Worm (Caenorhabditis elegans) whole organism, L1 larva: Measurements from ENCODE around the gene srh-33.
A peak's percentile ranks its signal among the peaks of the same experiment; 100 is the strongest.

Experiments used
- C16A3.4 ChIP-seq: fragments of 150-350 bp; optimal IDR thresholded peaks from 2 replicates; lab custom pipeline; 2014; ENCODE audit warnings: missing biosample characterization, missing genetic modification characterization
- C34B4.2 ChIP-seq: sonication (generic microtip); optimal IDR thresholded peaks from 2 replicates; lab custom pipeline; 2017; ENCODE audit warnings: mild to moderate bottlenecking, missing genetic modification characterization, missing compliant biosample characterization
- aha-1 ChIP-seq: fragments of 150-350 bp; optimal IDR thresholded peaks from 2 replicates; lab custom pipeline; 2014; ENCODE audit warnings: missing biosample characterization, missing genetic modification characterization
- alr-1 ChIP-seq: fragments of 200-800 bp; sonication (Bioruptor generic); optimal IDR thresholded peaks from 2 replicates; lab custom pipeline; 2018; ENCODE audit warnings: borderline replicate concordance, mild to moderate bottlenecking, missing genetic modification characterization, missing compliant biosample characterization
- ama-1 ChIP-seq: fragments of 150-350 bp; optimal IDR thresholded peaks from 2 replicates; lab custom pipeline; 2014
- ceh-82 ChIP-seq, 3 experiments: fragments of 150-350 bp in 1 of 3; sonication (generic microtip) in 2 of 3; optimal IDR thresholded peaks; 2 replicates each; lab custom pipeline; 2014 to 2017; ENCODE audit warnings: missing biosample characterization in 3 of 3, missing genetic modification characterization in 3 of 3
- ceh-88 ChIP-seq: fragments of 200-800 bp; sonication (Bioruptor generic); IDR thresholded peaks from 2 replicates; pipeline ENCODE4 v1.3.6; 2022; ENCODE audit warnings: missing genetic modification characterization, missing compliant biosample characterization
- ceh-90 ChIP-seq: sonication (generic microtip); optimal IDR thresholded peaks from 2 replicates; lab custom pipeline; 2016; ENCODE audit warnings: missing genetic modification characterization, missing compliant biosample characterization
- ces-1 ChIP-seq: fragments of 150-350 bp; optimal IDR thresholded peaks from 2 replicates; lab custom pipeline; 2014; ENCODE audit warnings: missing biosample characterization, missing genetic modification reagents, missing genetic modification characterization
- efl-1 ChIP-seq, 4 experiments: fragments of 150-350 bp; optimal IDR thresholded peaks in 3 of 4; peaks in 1 of 4; 1 replicate in 1 of 4; 2 replicates in 3 of 4; lab custom pipeline; 2014; ENCODE audit warnings: missing biosample characterization in 2 of 4, missing genetic modification characterization in 2 of 4, missing genetic modification reagents in 2 of 4
- efl-3 ChIP-seq: fragments of 200-800 bp; sonication (Bioruptor generic); optimal IDR thresholded peaks from 2 replicates; lab custom pipeline; 2018; ENCODE audit warnings: mild to moderate bottlenecking, missing genetic modification characterization, missing compliant biosample characterization
- egl-13 ChIP-seq: sonication (generic microtip); optimal IDR thresholded peaks from 2 replicates; lab custom pipeline; 2016; ENCODE audit warnings: missing genotype, missing genetic modification reagents, missing genetic modification characterization, missing compliant biosample characterization
- elt-2 ChIP-seq: sonication (generic microtip); optimal IDR thresholded peaks from 2 replicates; lab custom pipeline; 2016; ENCODE audit warnings: missing genetic modification characterization, mild to moderate bottlenecking, inconsistent platforms, missing compliant biosample characterization, missing genetic modification reagents
- fkh-4 ChIP-seq: sonication (generic microtip); optimal IDR thresholded peaks from 2 replicates; lab custom pipeline; 2016; ENCODE audit warnings: missing compliant biosample characterization, missing genetic modification characterization, borderline replicate concordance
- fos-1 ChIP-seq: fragments of 150-350 bp; optimal IDR thresholded peaks from 2 replicates; lab custom pipeline; 2014; ENCODE audit warnings: missing biosample characterization, missing genetic modification characterization
- hlh-4 ChIP-seq: sonication (generic microtip); optimal IDR thresholded peaks from 2 replicates; lab custom pipeline; 2016; ENCODE audit warnings: mild to moderate bottlenecking, missing genetic modification characterization, missing compliant biosample characterization
- hpl-2 ChIP-seq: fragments of 150-350 bp; optimal IDR thresholded peaks from 2 replicates; lab custom pipeline; 2014; ENCODE audit warnings: missing biosample characterization, missing genetic modification reagents, missing genetic modification characterization
- isw-1 ChIP-seq: fragments of 200-800 bp; sonication (Bioruptor generic); IDR thresholded peaks from 2 replicates; pipeline ENCODE4 v1.3.6; 2022; ENCODE audit warnings: missing genetic modification characterization, missing compliant biosample characterization
- lin-14 ChIP-seq: fragments of 200-800 bp; sonication (Bioruptor generic); optimal IDR thresholded peaks from 2 replicates; lab custom pipeline; 2018; ENCODE audit warnings: mild to moderate bottlenecking, missing genetic modification characterization, moderate library complexity, missing compliant biosample characterization
- lin-35 ChIP-seq, 2 experiments: fragments of 150-350 bp; optimal IDR thresholded peaks; 2 replicates each; lab custom pipeline; 2014; ENCODE audit warnings: missing biosample characterization in 2 of 2, missing genetic modification characterization in 2 of 2, missing genetic modification reagents in 2 of 2
- lin-39 ChIP-seq: fragments of 150-350 bp; optimal IDR thresholded peaks from 2 replicates; lab custom pipeline; 2014; ENCODE audit warnings: missing biosample characterization, missing genetic modification reagents, missing genetic modification characterization
- lir-3 ChIP-seq: sonication (generic microtip); optimal IDR thresholded peaks from 2 replicates; lab custom pipeline; 2016; ENCODE audit warnings: mild to moderate bottlenecking, missing genetic modification characterization, moderate library complexity, missing compliant biosample characterization; ENCODE audit not compliant: poor library complexity
- lsy-2 ChIP-seq, 2 experiments: fragments of 150-350 bp; optimal IDR thresholded peaks; 2 replicates each; lab custom pipeline; 2014; ENCODE audit warnings: missing biosample characterization in 2 of 2, missing genetic modification characterization in 2 of 2
- mab-9 ChIP-seq: fragments of 200-800 bp; sonication (Bioruptor generic); IDR thresholded peaks from 2 replicates; pipeline ENCODE4 v1.3.6; 2022; ENCODE audit warnings: missing genetic modification reagents, missing genetic modification characterization, missing compliant biosample characterization
- mef-2 ChIP-seq: fragments of 150-350 bp; optimal IDR thresholded peaks from 2 replicates; lab custom pipeline; 2014; ENCODE audit warnings: missing biosample characterization, missing genetic modification characterization
- nhr-12 ChIP-seq: sonication (generic microtip); optimal IDR thresholded peaks from 2 replicates; lab custom pipeline; 2017; ENCODE audit warnings: missing biosample characterization, missing genetic modification characterization
- nhr-20 ChIP-seq: sonication (generic microtip); optimal IDR thresholded peaks from 2 replicates; lab custom pipeline; 2016; ENCODE audit warnings: mild to moderate bottlenecking, missing genetic modification characterization, missing compliant biosample characterization
- nhr-47 ChIP-seq: sonication (generic microtip); optimal IDR thresholded peaks from 2 replicates; lab custom pipeline; 2016; ENCODE audit warnings: mild to moderate bottlenecking, missing genetic modification characterization, moderate library complexity, missing compliant biosample characterization
- nhr-71 ChIP-seq: sonication (generic microtip); optimal IDR thresholded peaks from 2 replicates; lab custom pipeline; 2016; ENCODE audit warnings: mild to moderate bottlenecking, missing genetic modification characterization, moderate library complexity, missing compliant biosample characterization
- nhr-77 ChIP-seq: fragments of 150-350 bp; optimal IDR thresholded peaks from 2 replicates; lab custom pipeline; 2014; ENCODE audit warnings: missing biosample characterization, missing genetic modification characterization
- nhr-85 ChIP-seq: sonication (generic microtip); peaks from one replicate; lab custom pipeline; 2016; ENCODE audit warnings: missing genetic modification characterization, inconsistent platforms, missing compliant biosample characterization
- nhr-90 ChIP-seq: sonication (generic microtip); optimal IDR thresholded peaks from 2 replicates; lab custom pipeline; 2016; ENCODE audit warnings: mild to moderate bottlenecking, missing genetic modification characterization, missing compliant biosample characterization; ENCODE audit not compliant: poor library complexity
- skn-1 ChIP-seq: fragments of 150-350 bp; optimal IDR thresholded peaks from 2 replicates; lab custom pipeline; 2014; ENCODE audit warnings: missing biosample characterization, missing genetic modification characterization
- snpc-4 ChIP-seq: fragments of 150-350 bp; optimal IDR thresholded peaks from 2 replicates; lab custom pipeline; 2014; ENCODE audit warnings: missing biosample characterization, missing genetic modification characterization
- snu-23 ChIP-seq: sonication (generic microtip); optimal IDR thresholded peaks from 2 replicates; lab custom pipeline; 2016; ENCODE audit warnings: missing genetic modification characterization, missing compliant biosample characterization
- sup-37 ChIP-seq: fragments of 200-800 bp; sonication (Bioruptor generic); optimal IDR thresholded peaks from 2 replicates; lab custom pipeline; 2018; ENCODE audit warnings: mild to moderate bottlenecking, missing genetic modification characterization, missing compliant biosample characterization
- tbx-2 ChIP-seq: sonication (generic microtip); optimal IDR thresholded peaks from 2 replicates; lab custom pipeline; 2016; ENCODE audit warnings: missing genetic modification characterization, missing compliant biosample characterization
- xbp-1 ChIP-seq: sonication (generic microtip); optimal IDR thresholded peaks from 2 replicates; lab custom pipeline; 2016; ENCODE audit warnings: missing genetic modification characterization, missing compliant biosample characterization
- ztf-11 ChIP-seq, 2 experiments: sonication (generic microtip); optimal IDR thresholded peaks; 2 replicates each; lab custom pipeline; 2016 to 2017; ENCODE audit warnings: missing genetic modification characterization in 2 of 2, missing biosample characterization in 1 of 2, missing compliant biosample characterization in 1 of 2
- ztf-4 ChIP-seq: fragments of 150-350 bp; optimal IDR thresholded peaks from 2 replicates; lab custom pipeline; 2014; ENCODE audit warnings: missing biosample characterization, missing genetic modification characterization

Gene srh-33

DNA sequence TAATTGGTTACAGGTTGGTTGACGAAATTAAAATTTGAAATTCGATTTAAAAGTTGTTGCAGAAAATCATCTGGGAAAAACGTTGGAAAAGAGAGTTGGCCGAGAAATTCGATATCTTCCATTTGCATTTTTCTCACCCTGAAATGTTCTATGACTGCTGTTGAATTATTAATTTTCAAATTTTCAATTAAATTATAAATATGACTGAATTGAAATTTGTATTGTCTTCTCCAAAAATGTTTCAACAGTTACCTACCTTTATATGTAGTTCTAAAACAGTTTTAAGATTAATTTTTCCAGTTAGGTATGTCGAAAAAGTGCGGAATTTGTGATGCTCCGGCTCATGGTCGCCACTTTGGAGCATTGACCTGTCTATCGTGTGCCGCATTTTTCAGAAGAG, 43.6 kb upstream of the srh-33 start, which contains the start of gene nhr-211:
TSS of gene nhr-211 (plus strand) at position 301 of the 400 bp plus-strand sequence.
- no peak for TF ChIP-seq hpl-2 (GFP tag; lab: Kevin White, UChicago)
- TF ChIP-seq nhr-12 (tag; lab: Kevin White, UChicago) = no peak
- TF ChIP-seq xbp-1 = no peak
- TF ChIP-seq mef-2 (tag; lab: Kevin White, UChicago) = no peak
- no peak for TF ChIP-seq ceh-88
- TF ChIP-seq alr-1 (tag; lab: Kevin White, UChicago) = no peak
- TF ChIP-seq egl-13 (tag; lab: Kevin White, UChicago) = no peak
- TF ChIP-seq mab-9 (GFP tag; lab: Robert Waterston, UW) = no peak
- TF ChIP-seq ama-1 (lab: Kevin White, UChicago) = no peak
- TF ChIP-seq isw-1 (GFP tag; lab: Robert Waterston, UW) = no peak
- TF ChIP-seq ztf-11 (tag; optimal IDR thresholded peaks at IDR 0.05; lab: Kevin White, UChicago) = no peak

DNA sequence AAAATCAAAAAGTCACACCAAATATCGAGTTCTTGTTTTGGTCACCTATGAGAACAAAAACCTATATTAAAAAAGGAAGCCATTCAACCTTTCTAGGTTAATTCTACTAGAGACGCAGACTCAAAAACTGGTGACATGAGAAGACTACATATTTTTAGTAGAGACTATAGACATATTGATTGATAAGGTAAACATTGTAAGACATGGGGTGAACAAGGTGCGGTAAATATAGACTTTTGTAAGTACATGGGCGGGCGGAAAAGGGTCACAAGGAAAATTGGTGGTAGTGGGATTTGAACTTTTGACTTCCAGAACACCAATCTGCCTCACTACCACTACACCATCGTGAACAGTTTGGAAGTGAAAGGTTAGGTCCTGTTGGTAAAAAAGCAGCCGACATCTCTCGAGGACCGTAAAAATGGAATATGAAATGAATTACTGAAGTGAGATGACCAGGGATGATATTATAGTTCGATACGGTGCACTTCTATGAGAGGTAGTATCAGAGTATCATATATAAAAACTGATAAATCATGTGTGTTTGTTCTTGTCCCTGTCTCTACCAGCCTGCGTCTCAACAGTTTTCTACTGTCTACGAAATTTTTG, 41.3 kb upstream of the srh-33 start, which contains the start of gene nhr-212:
TSS of gene nhr-212 (plus strand) at position 573 of the 606 bp plus-strand sequence.
- TF ChIP-seq tbx-2 (tag; lab: Kevin White, UChicago) = peak; percentile 9
- TF ChIP-seq lin-35 (GFP tag; optimal IDR thresholded peaks at IDR 0.05; lab: Kevin White, UChicago) = peak in 1 of 2 experiments; percentile 53
- TF ChIP-seq fos-1 (tag; lab: Kevin White, UChicago) = no peak
- TF ChIP-seq skn-1 (tag; lab: Kevin White, UChicago) = no peak
- TF ChIP-seq C34B4.2 = no peak
- TF ChIP-seq fkh-4 (tag; lab: Kevin White, UChicago) = no peak
- TF ChIP-seq ceh-90 (tag; lab: Kevin White, UChicago) = no peak
- TF ChIP-seq ztf-4 (tag; lab: Kevin White, UChicago) = no peak
- peak; percentile 63 for TF ChIP-seq nhr-85
- TF ChIP-seq ces-1 (GFP tag; lab: Kevin White, UChicago) = no peak
- no peak for TF ChIP-seq C16A3.4 (tag; lab: Kevin White, UChicago)
- TF ChIP-seq efl-1 (optimal IDR thresholded peaks at IDR 0.05; lab: Kevin White, UChicago) = no peak
- TF ChIP-seq efl-1 (GFP tag; optimal IDR thresholded peaks at IDR 0.05 in 1 of 2; lab: Kevin White, UChicago) = peak in 1 of 2 experiments; percentile 71
- TF ChIP-seq hlh-4 (tag; lab: Kevin White, UChicago) = no peak
- peak; percentile 57 for TF ChIP-seq nhr-77 (tag; lab: Kevin White, UChicago)
- peak; percentile 18 for TF ChIP-seq snu-23
- no peak for TF ChIP-seq efl-3 (GFP tag; lab: Kevin White, UChicago)
- TF ChIP-seq ceh-82 (tag; optimal IDR thresholded peaks at IDR 0.05; lab: Kevin White, UChicago) = no peak
- TF ChIP-seq elt-2 (tag; lab: Kevin White, UChicago) = peak; percentile 42
- peak in 1 of 2 experiments; percentile 3 for TF ChIP-seq lsy-2 (tag; optimal IDR thresholded peaks at IDR 0.05; lab: Kevin White, UChicago)
- TF ChIP-seq lin-14 (GFP tag; lab: Kevin White, UChicago) = peak; percentile 73
- peak; percentile 86 for TF ChIP-seq snpc-4
- no peak for TF ChIP-seq lir-3 (tag; lab: Kevin White, UChicago)
- TF ChIP-seq aha-1 (tag; lab: Kevin White, UChicago) = no peak
- TF ChIP-seq nhr-71 (tag; lab: Kevin White, UChicago) = peak; percentile 36
- TF ChIP-seq lin-39 = no peak
- TF ChIP-seq nhr-20 (tag; lab: Kevin White, UChicago) = peak; percentile 55
- TF ChIP-seq nhr-47 (tag; lab: Kevin White, UChicago) = no peak
- TF ChIP-seq sup-37 = no peak
- peak; percentile 10 for TF ChIP-seq nhr-90 (tag; lab: Kevin White, UChicago)
- no peak for TF ChIP-seq nhr-12 (tag; lab: Kevin White, UChicago)
